Worm (Caenorhabditis elegans) whole organism, L3 larva: ENCODE data around the gene clc-19.
A peak's percentile ranks its signal among the peaks of the same experiment; 100 is the strongest.

Experiments used
- ZK546.5 ChIP-seq: sonication (generic microtip); optimal IDR thresholded peaks from 2 replicates; lab custom pipeline; 2017; ENCODE audit warnings: missing biosample characterization, missing genetic modification characterization
- pha-4 ChIP-seq: fragments of 150-350 bp; optimal IDR thresholded peaks from 2 replicates; lab custom pipeline; 2014; ENCODE audit warnings: missing biosample characterization, missing genetic modification reagents, missing genetic modification characterization
- unc-62 ChIP-seq: fragments of 150-350 bp; sonication (generic microtip); optimal IDR thresholded peaks from 4 replicates; lab custom pipeline; 2014; ENCODE audit warnings: missing biosample characterization, missing genetic modification reagents, missing genetic modification characterization
- ztf-11 ChIP-seq: fragments of 150-350 bp; optimal IDR thresholded peaks from 2 replicates; lab custom pipeline; 2014; ENCODE audit warnings: missing biosample characterization, missing genetic modification characterization

ce11 chrIII:843999-844398 lies 29.4 kb downstream of the clc-19 start:
- TF ChIP-seq unc-62 (GFP tag; lab: Kevin White, UChicago), result no peak
- no peak for TF ChIP-seq ztf-11 (tag; lab: Kevin White, UChicago)
- TF ChIP-seq ZK546.5 (tag; lab: Kevin White, UChicago), result no peak
- TF ChIP-seq pha-4 (tag; lab: Kevin White, UChicago), result peak; percentile 62
